Fruit fly (Drosophila melanogaster) whole organism, embryonic: ENCODE measurements around the gene Bsg.

Experiments used
- CG14965 ChIP-seq: fragments of 200-800 bp; sonication (Bioruptor generic); optimal IDR thresholded peaks from 2 replicates; lab custom pipeline; 2016; ENCODE audit warnings: missing biosample characterization, missing genetic modification characterization, borderline replicate concordance
- CG17186 ChIP-seq: fragments of 200-800 bp; sonication (Bioruptor generic); optimal IDR thresholded peaks from 3 replicates; lab custom pipeline; 2017; ENCODE audit warnings: missing biosample characterization, missing genetic modification reagents, missing genetic modification characterization
- CG2678 ChIP-seq: fragments of 200-800 bp; sonication (Bioruptor generic); optimal IDR thresholded peaks from 3 replicates; lab custom pipeline; 2019; ENCODE audit warnings: missing biosample characterization, mild to moderate bottlenecking, missing genetic modification characterization, moderate library complexity
- CG30020 ChIP-seq: fragments of 200-800 bp; optimal IDR thresholded peaks from 2 replicates; lab custom pipeline; 2019; ENCODE audit warnings: missing biosample characterization, mild to moderate bottlenecking, missing genetic modification characterization, moderate library complexity
- CG30403 ChIP-seq: fragments of 200-800 bp; sonication (Bioruptor generic); optimal IDR thresholded peaks from 3 replicates; lab custom pipeline; 2016; ENCODE audit warnings: missing biosample characterization, missing genetic modification characterization
- CG34376 ChIP-seq: fragments of 200-800 bp; sonication (Bioruptor generic); optimal IDR thresholded peaks from 2 replicates; lab custom pipeline; 2018; ENCODE audit warnings: missing biosample characterization, mild to moderate bottlenecking, missing genetic modification characterization
- CG4854 ChIP-seq: fragments of 200-800 bp; sonication (Bioruptor generic); optimal IDR thresholded peaks from 2 replicates; lab custom pipeline; 2016; ENCODE audit warnings: missing biosample characterization, missing genetic modification characterization, inconsistent platforms
- CG6765 ChIP-seq: fragments of 200-800 bp; sonication (Bioruptor generic); optimal IDR thresholded peaks from 3 replicates; lab custom pipeline; 2017; ENCODE audit warnings: missing biosample characterization, mild to moderate bottlenecking, missing genetic modification characterization
- CG7271 ChIP-seq: fragments of 200-800 bp; sonication (Bioruptor generic); optimal IDR thresholded peaks from 2 replicates; lab custom pipeline; 2018; ENCODE audit warnings: missing biosample characterization, mild to moderate bottlenecking, missing genetic modification characterization, moderate library complexity
- CG8290 ChIP-seq, 3 experiments: fragments of 200-800 bp; sonication (Bioruptor generic); optimal IDR thresholded peaks; 2 replicates each; lab custom pipeline; 2016 to 2019; ENCODE audit warnings: missing biosample characterization in 3 of 3, missing genetic modification characterization in 3 of 3, mild to moderate bottlenecking in 2 of 3, moderate library complexity in 1 of 3
- CG8944 ChIP-seq: fragments of 200-800 bp; sonication (Bioruptor generic); optimal IDR thresholded peaks from 3 replicates; lab custom pipeline; 2016; ENCODE audit warnings: missing biosample characterization, missing genetic modification characterization
- CG9797 ChIP-seq: fragments of 200-800 bp; sonication (Bioruptor generic); optimal IDR thresholded peaks from 3 replicates; lab custom pipeline; 2018; ENCODE audit warnings: missing biosample characterization, mild to moderate bottlenecking, missing genetic modification characterization
- D19B ChIP-seq: fragments of 200-800 bp; sonication (Bioruptor generic); optimal IDR thresholded peaks from 2 replicates; lab custom pipeline; 2017; ENCODE audit warnings: missing biosample characterization, mild to moderate bottlenecking, missing genetic modification characterization
- Dip2 ChIP-seq: fragments of 200-800 bp; sonication (Bioruptor generic); IDR thresholded peaks from 2 replicates; pipeline ENCODE4 v1.3.6; 2022; ENCODE audit warnings: missing biosample characterization, missing genetic modification characterization
- HLH54F ChIP-seq: fragments of 200-800 bp; sonication (Bioruptor generic); optimal IDR thresholded peaks from 3 replicates; lab custom pipeline; 2016; ENCODE audit warnings: missing biosample characterization, missing genetic modification characterization
- Med ChIP-seq: fragments of 200-800 bp; sonication (Bioruptor generic); peaks from one replicate; lab custom pipeline; 2016; ENCODE audit warnings: missing biosample characterization, missing genetic modification characterization, mild to moderate bottlenecking, inconsistent platforms, moderate library complexity
- Oli ChIP-seq: fragments of 200-800 bp; sonication (Bioruptor generic); optimal IDR thresholded peaks from 2 replicates; lab custom pipeline; 2018; ENCODE audit warnings: missing biosample characterization, mild to moderate bottlenecking, missing genetic modification characterization, moderate library complexity
- Stat92E ChIP-seq, 3 experiments: fragments of >200 bp in 2 of 3; fragments of 200-800 bp in 1 of 3; sonication (Bioruptor generic) in 1 of 3; optimal IDR thresholded peaks; 2 replicates each; lab custom pipeline; 2017 to 2019; ENCODE audit warnings: missing biosample characterization in 3 of 3, missing genetic modification characterization in 3 of 3, mild to moderate bottlenecking in 1 of 3, moderate library complexity in 1 of 3
- crc ChIP-seq: fragments of 200-800 bp; sonication (Bioruptor generic); optimal IDR thresholded peaks from 2 replicates; lab custom pipeline; 2016; ENCODE audit warnings: missing biosample characterization, missing genetic modification characterization
- da ChIP-seq: fragments of 200-800 bp; sonication (Bioruptor generic); optimal IDR thresholded peaks from 2 replicates; lab custom pipeline; 2016; ENCODE audit warnings: missing biosample characterization, missing genetic modification characterization
- dimm ChIP-seq: fragments of 200-800 bp; sonication (Bioruptor generic); IDR thresholded peaks from 2 replicates; pipeline ENCODE4 v1.3.6; 2022; ENCODE audit warnings: missing biosample characterization, missing genetic modification characterization
- exex ChIP-seq: fragments of 200-800 bp; sonication (Bioruptor generic); optimal IDR thresholded peaks from 4 replicates; lab custom pipeline; 2018; ENCODE audit warnings: missing biosample characterization, mild to moderate bottlenecking, missing genetic modification characterization, moderate library complexity
- ftz-f1 ChIP-seq: fragments of 200-800 bp; sonication (Bioruptor generic); optimal IDR thresholded peaks from 2 replicates; lab custom pipeline; 2016; ENCODE audit warnings: missing biosample characterization, missing genetic modification characterization
- gfzf ChIP-seq: fragments of 200-800 bp; sonication (Bioruptor generic); optimal IDR thresholded peaks from 2 replicates; lab custom pipeline; 2016; ENCODE audit warnings: missing biosample characterization, mild to moderate bottlenecking, missing genetic modification characterization, moderate library complexity
- grn ChIP-seq: fragments of 200-800 bp; sonication (Bioruptor generic); optimal IDR thresholded peaks from 3 replicates; lab custom pipeline; 2017; ENCODE audit warnings: missing biosample characterization, missing genetic modification characterization
- hb ChIP-seq: fragments of 200-800 bp; sonication (Bioruptor generic); IDR thresholded peaks from 3 replicates; pipeline ENCODE4 v1.3.6; 2022; ENCODE audit warnings: missing biosample characterization, missing genetic modification characterization; ENCODE audit not compliant: partially characterized antibody
- kah ChIP-seq: fragments of 200-800 bp; sonication (Bioruptor generic); optimal IDR thresholded peaks from 2 replicates; lab custom pipeline; 2018; ENCODE audit warnings: missing biosample characterization, mild to moderate bottlenecking, missing genetic modification characterization
- luna ChIP-seq: fragments of 200-800 bp; sonication (Bioruptor generic); optimal IDR thresholded peaks from 2 replicates; lab custom pipeline; 2016; ENCODE audit warnings: missing biosample characterization, missing genetic modification characterization
- nerfin-2 ChIP-seq: fragments of 200-800 bp; sonication (Bioruptor generic); IDR thresholded peaks from 2 replicates; pipeline ENCODE4 v1.3.6; 2022; ENCODE audit warnings: missing biosample characterization, missing genetic modification characterization; ENCODE audit not compliant: partially characterized antibody
- nmo ChIP-seq: fragments of 200-800 bp; sonication (Bioruptor generic); optimal IDR thresholded peaks from 2 replicates; lab custom pipeline; 2018; ENCODE audit warnings: missing biosample characterization, mild to moderate bottlenecking, missing genetic modification characterization, moderate library complexity
- org-1 ChIP-seq: fragments of 200-800 bp; sonication (Bioruptor generic); optimal IDR thresholded peaks from 2 replicates; lab custom pipeline; 2017; ENCODE audit warnings: missing biosample characterization, missing genetic modification characterization
- otp ChIP-seq: fragments of 200-800 bp; sonication (Bioruptor generic); IDR thresholded peaks from 3 replicates; pipeline ENCODE4, ENCODE4 v1.3.6; 2022; ENCODE audit warnings: missing biosample characterization, missing genetic modification characterization
- pb ChIP-seq: fragments of 200-800 bp; sonication (Bioruptor generic); optimal IDR thresholded peaks from 3 replicates; lab custom pipeline; 2016; ENCODE audit warnings: missing biosample characterization, missing genetic modification characterization
- phol ChIP-seq: fragments of 200-800 bp; sonication (Bioruptor generic); optimal IDR thresholded peaks from 3 replicates; lab custom pipeline; 2018; ENCODE audit warnings: missing biosample characterization, mild to moderate bottlenecking, missing genetic modification characterization, moderate library complexity
- psq ChIP-seq: fragments of 200-800 bp; sonication (Bioruptor generic); optimal IDR thresholded peaks from 2 replicates; lab custom pipeline; 2017; ENCODE audit warnings: missing biosample characterization, missing genetic modification characterization
- rib ChIP-seq: fragments of 200-800 bp; sonication (Bioruptor generic); IDR thresholded peaks from 2 replicates; pipeline ENCODE4 v1.3.6; 2022; ENCODE audit warnings: missing biosample characterization, missing genetic modification characterization
- sens ChIP-seq: fragments of 200-800 bp; sonication (Bioruptor generic); peaks from one replicate; lab custom pipeline; 2016; ENCODE audit warnings: missing biosample characterization, missing genetic modification characterization
- sisA ChIP-seq: fragments of 200-800 bp; sonication (Bioruptor generic); IDR thresholded peaks from 2 replicates; pipeline ENCODE4 v1.3.6; 2022; ENCODE audit warnings: missing biosample characterization, missing genetic modification characterization
- stwl ChIP-seq: fragments of 200-800 bp; sonication (Bioruptor generic); optimal IDR thresholded peaks from 3 replicates; lab custom pipeline; 2018; ENCODE audit warnings: missing biosample characterization, mild to moderate bottlenecking, missing genetic modification characterization, moderate library complexity
- sug ChIP-seq: fragments of 200-800 bp; optimal IDR thresholded peaks from 2 replicates; lab custom pipeline; 2019; ENCODE audit warnings: missing biosample characterization, mild to moderate bottlenecking, missing genetic modification characterization, moderate library complexity
- vnd ChIP-seq: fragments of 200-800 bp; sonication (Bioruptor generic); IDR thresholded peaks from 3 replicates; pipeline ENCODE4 v1.3.6; 2022; ENCODE audit warnings: missing biosample characterization, missing genetic modification characterization; ENCODE audit not compliant: partially characterized antibody

The Bsg gene

dm6 chr2L:8126849-8127602 lies 43.8 kb downstream of the Bsg start, which contains the start of the genes CG12375 and CG8668 (continued):
- TF ChIP-seq nmo (GFP tag; lab: Kevin White, UChicago) (peak; percentile 3), nerfin-2 (GFP tag; lab: Robert Waterston, UW) (peak; percentile 64), CG6765 (GFP tag; lab: Kevin White, UChicago) (peak; percentile 61), stwl (tag; lab: Kevin White, UChicago) (peak; percentile 83), da (GFP tag; lab: Kevin White, UChicago) (no peak)

DNA sequence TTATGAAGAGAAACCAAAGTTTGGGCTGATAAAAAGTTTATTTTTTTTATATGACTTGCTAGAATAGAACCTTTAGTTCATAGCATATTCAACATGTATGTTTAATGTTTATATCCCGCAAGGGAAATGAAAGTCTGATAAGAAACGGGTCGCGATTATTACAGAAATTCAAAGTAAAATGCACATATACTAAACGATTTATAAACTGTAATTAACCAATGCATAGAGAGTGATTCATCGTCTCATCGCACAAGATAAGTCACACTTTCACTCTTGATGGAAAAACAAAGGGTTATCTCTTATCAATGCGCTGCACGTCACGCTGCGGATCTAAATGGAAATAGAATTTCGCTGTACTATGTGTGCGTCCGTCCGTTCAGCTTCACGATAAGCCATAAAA lies 45.7 kb downstream of the Bsg start:
- no peak for TF ChIP-seq hb (GFP tag; lab: Robert Waterston, UW)
- TF ChIP-seq sens (GFP tag; lab: Kevin White, UChicago): peak; percentile 4

DNA sequence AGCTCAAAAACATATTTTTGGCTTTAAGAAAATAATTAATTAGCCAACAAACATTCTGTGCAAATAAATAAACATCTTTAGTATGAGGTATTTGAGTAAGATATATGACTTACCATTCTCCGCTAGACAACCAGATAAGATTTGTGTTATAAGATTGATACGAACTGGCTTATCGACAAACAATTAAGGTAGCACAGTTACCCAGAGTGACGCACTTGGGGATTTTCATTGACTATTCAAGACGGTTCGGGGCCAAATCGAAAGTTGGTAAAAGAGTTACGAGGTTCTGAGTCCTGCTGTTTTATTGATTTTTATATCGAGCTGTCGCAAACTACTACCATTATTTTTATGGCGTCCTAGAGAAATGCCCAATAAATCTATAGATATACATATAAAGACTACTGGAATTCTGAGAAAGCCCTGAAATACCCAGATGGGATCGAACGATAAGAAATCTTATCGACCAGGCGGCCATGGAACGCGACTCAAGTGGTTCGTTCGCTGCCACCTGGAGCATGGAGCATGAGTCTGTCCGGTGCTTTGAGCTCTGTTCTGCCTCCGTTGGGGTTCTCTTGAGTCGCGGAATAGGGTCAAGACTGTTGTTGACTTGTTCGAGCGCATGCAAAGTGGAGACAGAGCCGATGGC lies 46.9 kb downstream of the Bsg start:
- TF ChIP-seq CG7271: no peak
- peak; percentile 3 for TF ChIP-seq ftz-f1 (GFP tag; lab: Kevin White, UChicago)
- peak in 1 of 3 experiments; percentile 24 for TF ChIP-seq Stat92E (GFP tag; optimal IDR thresholded peaks at IDR 0.05; lab: Kevin White, UChicago)
- TF ChIP-seq CG34376 (GFP tag; lab: Kevin White, UChicago): peak; percentile 81
- peak; percentile 25 for TF ChIP-seq sens (GFP tag; lab: Kevin White, UChicago)
- peak; percentile 74 for TF ChIP-seq sug (tag; lab: Kevin White, UChicago)
- peak; percentile 83 for TF ChIP-seq exex (tag; lab: Kevin White, UChicago)
- no peak for TF ChIP-seq dimm (GFP tag; lab: Robert Waterston, UW)
- peak; percentile 29 for TF ChIP-seq Med (GFP tag; lab: Kevin White, UChicago)
- 0 out of 3 replicates have a peak, but pooled peaks have one; percentile 41 for TF ChIP-seq vnd
- peak; percentile 76 for TF ChIP-seq grn (GFP tag; lab: Kevin White, UChicago)
- TF ChIP-seq HLH54F (GFP tag; lab: Kevin White, UChicago): no peak

DNA sequence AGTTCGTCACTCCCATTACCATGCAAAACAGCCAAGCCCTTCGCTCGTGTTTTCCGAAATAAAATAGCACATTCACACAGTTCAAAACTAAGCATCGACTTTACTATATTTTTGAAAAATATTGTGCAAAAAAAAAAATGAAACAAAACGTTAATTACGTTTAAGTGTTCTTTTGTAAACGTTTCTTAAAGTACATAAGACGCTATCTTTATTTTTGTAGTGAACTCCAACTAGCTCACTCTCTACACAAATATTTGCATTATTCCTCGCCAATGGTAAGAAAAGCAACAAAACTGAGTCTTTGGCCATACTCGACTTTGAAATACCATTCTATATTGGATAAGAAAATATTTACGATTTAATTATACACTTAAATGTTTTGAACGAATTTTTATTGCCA lies 47.5 kb downstream of the Bsg start:
- no peak for TF ChIP-seq gfzf
- TF ChIP-seq pb (GFP tag; lab: Kevin White, UChicago): no peak
- TF ChIP-seq Dip2 (GFP tag; lab: Robert Waterston, UW): no peak
- no peak for TF ChIP-seq CG2678 (tag; lab: Kevin White, UChicago)
- no peak for TF ChIP-seq CG30403 (GFP tag; lab: Kevin White, UChicago)
- TF ChIP-seq psq (GFP tag; lab: Kevin White, UChicago): no peak
- no peak for TF ChIP-seq D19B (GFP tag; lab: Kevin White, UChicago)
- TF ChIP-seq otp (GFP tag; lab: Robert Waterston, UW): no peak

- TF ChIP-seq CG17186 (no peak), CG8944 (GFP tag; lab: Kevin White, UChicago) (no peak), crc (GFP tag; lab: Kevin White, UChicago) (no peak), CG8290 (GFP tag; optimal IDR thresholded peaks at IDR 0.05; lab: Kevin White, UChicago) (no peak), CG8290 (tag; optimal IDR thresholded peaks at IDR 0.05; lab: Kevin White, UChicago) (no peak), sisA (GFP tag; lab: Robert Waterston, UW) (no peak), kah (no peak), CG9797 (GFP tag; lab: Kevin White, UChicago) (peak; percentile 20), luna (GFP tag; lab: Kevin White, UChicago) (no peak), phol (tag; lab: Kevin White, UChicago) (no peak), CG30020 (tag; lab: Kevin White, UChicago) (peak; percentile 90), CG14965 (no peak), CG4854 (GFP tag; lab: Kevin White, UChicago) (no peak), Oli (tag; lab: Kevin White, UChicago) (no peak), org-1 (no peak), rib (GFP tag; lab: Robert Waterston, UW) (no peak)
These were observed 50.7 kb downstream of the Bsg start for dm6 chr2L:8133772-8134386.
